Fruit fly (Drosophila melanogaster) whole organism, adult: ENCODE measurements around the gene Ugt37A1.

Experiments
- CG11617 ChIP-seq: fragments of 200-800 bp; sonication (Bioruptor generic); optimal IDR thresholded peaks from 2 replicates; lab custom pipeline; 2017; ENCODE audit warnings: mild to moderate bottlenecking, missing biosample characterization, missing genetic modification reagents, missing genetic modification characterization
- CG12768 ChIP-seq: fragments of 200-800 bp; sonication (Bioruptor generic); optimal IDR thresholded peaks from 2 replicates; lab custom pipeline; 2017; ENCODE audit warnings: missing biosample characterization, missing genetic modification characterization, mild to moderate bottlenecking, moderate library complexity, missing genetic modification reagents
- CG1620 ChIP-seq: fragments of 200-800 bp; sonication (Bioruptor generic); optimal IDR thresholded peaks from 2 replicates; lab custom pipeline; 2016; ENCODE audit warnings: missing biosample characterization, missing genetic modification characterization
- CG33017 ChIP-seq: fragments of 200-800 bp; sonication (Bioruptor generic); optimal IDR thresholded peaks from 2 replicates; lab custom pipeline; 2018; ENCODE audit warnings: missing biosample characterization, mild to moderate bottlenecking, missing genetic modification characterization, moderate library complexity
- CG5204 ChIP-seq: fragments of 200-800 bp; sonication (Bioruptor generic); optimal IDR thresholded peaks from 2 replicates; lab custom pipeline; 2016; ENCODE audit warnings: missing biosample characterization, missing genetic modification characterization
- CG7045 ChIP-seq: fragments of 200-800 bp; sonication (Bioruptor generic); optimal IDR thresholded peaks from 2 replicates; lab custom pipeline; 2017; ENCODE audit warnings: missing biosample characterization, mild to moderate bottlenecking, missing genetic modification characterization
- CG7101 ChIP-seq: fragments of 200-800 bp; sonication (Bioruptor generic); optimal IDR thresholded peaks from 2 replicates; lab custom pipeline; 2018; ENCODE audit warnings: missing biosample characterization, mild to moderate bottlenecking, missing genetic modification characterization, moderate library complexity
- Clk ChIP-seq: fragments of 200-800 bp; sonication (Bioruptor generic); optimal IDR thresholded peaks from 2 replicates; lab custom pipeline; 2017; ENCODE audit warnings: missing biosample characterization, missing genetic modification characterization
- Crg-1 ChIP-seq: fragments of 200-800 bp; sonication (Bioruptor generic); optimal IDR thresholded peaks from 2 replicates; lab custom pipeline; 2016; ENCODE audit warnings: missing biosample characterization, missing genetic modification characterization
- Hr96 ChIP-seq: fragments of 200-800 bp; sonication (Bioruptor generic); optimal IDR thresholded peaks from 2 replicates; lab custom pipeline; 2016; ENCODE audit warnings: missing biosample characterization, missing genetic modification characterization
- Mnt ChIP-seq: fragments of 200-800 bp; sonication (Bioruptor generic); optimal IDR thresholded peaks from 2 replicates; lab custom pipeline; 2016; ENCODE audit warnings: missing biosample characterization, mild to moderate bottlenecking, missing genetic modification characterization
- bab1 ChIP-seq: fragments of 200-800 bp; sonication (Bioruptor generic); optimal IDR thresholded peaks from 3 replicates; lab custom pipeline; 2019; ENCODE audit warnings: missing biosample characterization, mild to moderate bottlenecking, missing genetic modification characterization, moderate library complexity
- cic ChIP-seq: fragments of 200-800 bp; sonication (Bioruptor generic); optimal IDR thresholded peaks from 2 replicates; lab custom pipeline; 2017; ENCODE audit warnings: missing biosample characterization, mild to moderate bottlenecking, missing genetic modification characterization, moderate library complexity
- cnc ChIP-seq, 2 experiments: fragments of >200 bp; optimal IDR thresholded peaks; 2 replicates each; lab custom pipeline; 2017
- kay ChIP-seq: fragments of 200-800 bp; sonication (Bioruptor generic); peaks from one replicate; lab custom pipeline; 2016; ENCODE audit warnings: missing biosample characterization, missing genetic modification characterization, borderline replicate concordance
- ovo ChIP-seq: fragments of 200-800 bp; sonication (Bioruptor generic); optimal IDR thresholded peaks from 2 replicates; lab custom pipeline; 2016; ENCODE audit warnings: missing biosample characterization, missing genetic modification characterization
- pad ChIP-seq: fragments of 200-800 bp; sonication (Bioruptor generic); optimal IDR thresholded peaks from 3 replicates; lab custom pipeline; 2017; ENCODE audit warnings: missing biosample characterization, missing genetic modification characterization, mild to moderate bottlenecking, moderate library complexity, missing genetic modification reagents
- tj ChIP-seq: fragments of 200-800 bp; sonication (Bioruptor generic); optimal IDR thresholded peaks from 3 replicates; lab custom pipeline; 2017; ENCODE audit warnings: missing biosample characterization, mild to moderate bottlenecking, missing genetic modification characterization, moderate library complexity
- toe ChIP-seq: fragments of 200-800 bp; sonication (Bioruptor generic); optimal IDR thresholded peaks from 2 replicates; lab custom pipeline; 2016; ENCODE audit warnings: missing biosample characterization, missing genetic modification characterization

The Ugt37A1 gene

DNA sequence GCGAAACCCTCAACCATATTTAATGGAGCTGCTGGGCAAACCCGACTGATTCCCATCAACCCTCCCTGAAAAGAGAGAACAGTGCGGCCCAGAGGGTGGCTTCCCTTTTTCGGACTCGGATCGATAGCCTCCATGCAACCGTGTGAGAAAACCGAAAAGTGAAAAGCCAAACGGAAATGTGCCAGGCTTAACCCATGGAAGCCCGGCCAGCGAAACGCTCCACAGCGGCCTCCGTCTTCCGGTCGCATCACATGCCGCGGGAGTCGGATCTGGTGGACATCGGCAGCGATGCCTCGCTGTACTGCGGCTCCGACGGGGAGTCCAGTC is 31.9 kb downstream of the Ugt37A1 start:
- TF ChIP-seq pad (GFP tag; lab: Kevin White, UChicago) (peak; percentile 3), CG7045 (GFP tag; lab: Kevin White, UChicago) (no peak), bab1 (GFP tag; lab: Kevin White, UChicago) (no peak), CG33017 (no peak)

DNA sequence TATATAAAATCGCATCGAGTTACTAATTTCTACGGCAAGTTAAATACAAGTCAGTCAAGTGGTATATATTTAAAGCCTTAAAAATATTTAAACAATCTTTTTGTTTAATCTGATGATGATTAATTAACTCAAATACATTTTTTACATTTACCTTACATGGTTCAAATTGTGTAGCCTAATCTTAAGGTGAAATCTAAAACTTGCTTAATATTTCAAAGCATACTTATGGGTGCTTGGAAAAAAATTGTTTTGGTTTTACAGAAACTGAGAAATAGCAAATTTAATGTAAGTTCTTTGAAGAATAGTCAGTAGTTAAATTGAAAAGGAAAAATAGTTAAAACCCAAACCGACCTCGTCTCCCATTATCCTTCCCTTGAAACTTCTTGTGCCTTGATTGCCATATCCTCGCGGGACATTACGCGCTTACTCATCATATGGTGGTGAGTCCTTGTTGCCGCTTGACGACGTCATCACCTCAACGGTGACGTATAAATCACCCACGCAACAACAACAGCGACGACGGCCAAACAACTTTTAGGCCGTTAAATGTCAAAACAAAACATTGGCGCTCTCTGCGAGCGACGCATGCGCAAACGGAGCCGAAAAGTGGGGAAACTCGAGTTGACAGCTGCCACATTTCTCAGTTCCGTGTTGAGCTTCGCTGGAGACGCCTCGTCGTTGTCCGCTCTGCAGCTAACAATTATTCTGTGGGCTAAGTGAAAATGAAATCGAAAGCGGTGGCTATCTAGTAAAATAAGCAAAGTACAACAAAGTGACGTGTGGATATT is 32.5 kb downstream of the Ugt37A1 start:
- no peak for TF ChIP-seq Hr96
- no peak for TF ChIP-seq cnc (optimal IDR thresholded peaks at IDR 0.05; lab: Kevin White, UChicago)
- TF ChIP-seq CG7045 (GFP tag; lab: Kevin White, UChicago): no peak
- peak; percentile 4 for TF ChIP-seq bab1 (GFP tag; lab: Kevin White, UChicago)
- TF ChIP-seq cic (GFP tag; lab: Kevin White, UChicago): no peak
- TF ChIP-seq pad (GFP tag; lab: Kevin White, UChicago): peak; percentile 17
- TF ChIP-seq Clk (GFP tag; lab: Kevin White, UChicago): no peak
- no peak for TF ChIP-seq CG33017

DNA sequence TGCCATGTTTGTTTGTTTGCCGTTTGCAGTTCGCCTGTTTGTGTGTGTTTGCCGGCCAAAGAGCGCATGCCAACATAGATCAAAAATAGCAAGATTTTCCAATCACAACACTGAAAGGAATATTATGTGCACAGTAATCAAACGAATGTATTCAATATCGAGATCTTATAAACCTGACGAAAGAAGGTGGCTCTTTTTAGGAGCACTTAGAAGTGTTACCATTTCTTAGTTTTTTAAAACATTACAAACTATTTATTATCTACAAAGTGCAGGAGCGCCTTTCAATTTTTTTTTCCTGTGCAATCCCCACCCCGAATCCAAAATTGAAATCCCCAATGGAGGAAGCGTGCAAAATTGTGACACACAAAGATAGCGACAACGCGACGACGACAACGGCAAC is 33.3 kb downstream of the Ugt37A1 start:
- TF ChIP-seq ovo (GFP tag; lab: Kevin White, UChicago): no peak
- TF ChIP-seq toe (GFP tag; lab: Kevin White, UChicago): no peak
- no peak for TF ChIP-seq Hr96

DNA sequence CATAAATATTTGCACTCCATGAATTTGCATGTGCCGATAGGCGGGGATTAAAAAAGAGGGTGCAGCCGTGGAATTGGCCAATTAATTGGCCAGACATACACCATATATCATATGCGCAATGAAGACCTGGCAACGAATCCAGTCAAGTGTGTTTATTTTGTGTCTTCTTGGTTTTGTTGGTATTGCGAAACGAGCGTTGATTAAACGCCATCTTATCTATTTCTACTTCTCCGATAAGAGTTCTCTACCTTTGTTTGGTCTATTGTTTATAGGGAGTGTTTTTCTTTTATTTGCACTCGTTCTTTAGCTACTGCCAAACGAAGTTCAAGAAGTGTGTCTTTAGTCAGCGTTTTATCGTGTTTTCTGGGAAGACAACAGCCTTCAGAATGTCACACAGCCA is 36.1 kb downstream of the Ugt37A1 start:
- TF ChIP-seq CG7045 (GFP tag; lab: Kevin White, UChicago) (no peak), cic (GFP tag; lab: Kevin White, UChicago) (peak; percentile 60)

DNA sequence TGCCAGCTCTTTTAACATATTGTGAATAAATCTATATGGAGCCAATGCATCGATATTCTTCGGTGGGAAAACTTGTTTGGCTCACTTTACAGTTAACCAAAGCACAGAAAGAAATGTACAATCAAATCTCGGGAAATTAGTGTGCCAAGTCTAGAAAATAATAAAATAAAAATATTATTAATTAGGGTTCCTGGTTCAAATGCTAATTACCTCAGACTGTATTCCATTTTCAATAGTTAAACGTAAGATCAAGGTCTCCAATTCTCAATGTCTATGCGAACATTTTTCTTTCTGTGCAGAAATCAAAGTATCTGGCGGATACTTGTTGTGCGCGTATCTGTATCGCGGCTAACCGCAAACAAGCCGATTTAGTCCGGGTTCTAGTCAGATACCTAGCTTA is 39.0 kb downstream of the Ugt37A1 start:
- TF ChIP-seq CG7045 (GFP tag; lab: Kevin White, UChicago) (peak; percentile 1), cic (GFP tag; lab: Kevin White, UChicago) (no peak)

DNA sequence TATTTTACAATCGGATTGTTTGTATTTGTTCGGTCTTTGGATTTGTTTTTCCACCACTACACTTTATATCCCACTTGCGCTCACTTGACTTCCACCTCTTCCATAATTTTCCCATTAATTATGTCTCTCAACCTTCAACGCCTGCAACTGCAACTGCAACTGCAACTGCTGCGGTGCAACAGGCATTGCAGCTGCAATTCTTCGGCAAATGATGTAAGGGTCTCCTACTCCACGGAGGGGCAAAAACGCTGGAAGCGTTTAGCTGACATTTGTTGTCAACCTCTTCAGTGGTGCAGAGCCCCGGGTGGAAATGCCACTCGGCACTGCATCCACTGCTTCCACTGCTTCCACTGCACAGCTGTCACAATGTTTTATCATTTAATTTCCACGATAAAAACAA is 40.9 kb downstream of the Ugt37A1 start:
- peak; percentile 90 for TF ChIP-seq kay (GFP tag; lab: Kevin White, UChicago)
- no peak for TF ChIP-seq bab1 (GFP tag; lab: Kevin White, UChicago)

DNA sequence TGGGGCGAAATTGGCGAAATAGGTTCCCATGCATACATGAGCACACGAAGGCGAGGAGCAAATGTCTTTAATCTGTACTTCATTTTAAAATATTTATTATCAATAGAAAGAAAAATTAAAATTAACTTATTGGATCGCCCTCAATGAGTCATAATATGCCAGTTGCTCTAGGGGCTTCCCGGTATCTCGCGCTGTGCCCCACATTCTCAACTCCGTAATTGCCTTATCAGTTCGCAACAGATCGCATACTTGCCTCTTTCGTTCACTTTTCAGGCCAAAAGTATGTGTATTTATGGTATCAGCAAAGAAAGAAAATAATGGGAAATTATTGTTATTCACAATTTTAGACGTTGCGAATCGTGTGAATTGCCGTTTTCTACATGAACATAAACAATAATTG is 44.3 kb downstream of the Ugt37A1 start:
- no peak for TF ChIP-seq Clk (GFP tag; lab: Kevin White, UChicago)
- no peak for TF ChIP-seq toe (GFP tag; lab: Kevin White, UChicago)
- no peak for TF ChIP-seq kay (GFP tag; lab: Kevin White, UChicago)
- no peak for TF ChIP-seq ovo (GFP tag; lab: Kevin White, UChicago)
- TF ChIP-seq CG7101: no peak
- no peak for TF ChIP-seq CG11617 (GFP tag; lab: Kevin White, UChicago)
- no peak for TF ChIP-seq Crg-1 (GFP tag; lab: Kevin White, UChicago)
- no peak for TF ChIP-seq Mnt (GFP tag; lab: Kevin White, UChicago)
- TF ChIP-seq bab1 (GFP tag; lab: Kevin White, UChicago): no peak
- TF ChIP-seq CG12768 (GFP tag; lab: Kevin White, UChicago): no peak
- TF ChIP-seq cnc (optimal IDR thresholded peaks at IDR 0.05; lab: Kevin White, UChicago): no peak
- no peak for TF ChIP-seq CG1620
- TF ChIP-seq Hr96: no peak
- no peak for TF ChIP-seq tj (GFP tag; lab: Kevin White, UChicago)
- TF ChIP-seq cic (GFP tag; lab: Kevin White, UChicago): no peak
- no peak for TF ChIP-seq CG33017

DNA sequence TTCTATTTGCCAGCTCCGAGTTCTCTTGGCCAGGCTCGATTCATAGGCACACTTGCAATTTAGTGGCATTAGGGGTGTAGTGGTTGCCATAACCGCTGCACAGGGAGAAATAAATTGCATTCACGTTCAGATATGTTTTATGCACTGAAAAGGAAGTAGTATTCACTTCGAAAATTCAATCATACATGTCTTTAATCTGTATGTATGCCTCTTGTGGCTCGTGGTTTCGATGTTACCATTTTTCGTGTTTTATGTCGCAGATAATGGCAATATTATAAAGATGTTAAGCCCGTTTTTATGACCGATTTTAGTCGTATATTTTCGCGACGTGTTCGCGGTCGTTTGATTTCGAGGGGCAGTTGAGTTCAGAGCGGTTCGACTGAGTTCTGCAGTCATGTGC is 45.3 kb downstream of the Ugt37A1 start:
- no peak for TF ChIP-seq Hr96
- TF ChIP-seq cnc (optimal IDR thresholded peaks at IDR 0.05; lab: Kevin White, UChicago): no peak
- no peak for TF ChIP-seq bab1 (GFP tag; lab: Kevin White, UChicago)
- no peak for TF ChIP-seq CG11617 (GFP tag; lab: Kevin White, UChicago)
- TF ChIP-seq CG7101: no peak
- TF ChIP-seq cic (GFP tag; lab: Kevin White, UChicago): no peak
- no peak for TF ChIP-seq pad (GFP tag; lab: Kevin White, UChicago)
- TF ChIP-seq Mnt (GFP tag; lab: Kevin White, UChicago): no peak
- no peak for TF ChIP-seq kay (GFP tag; lab: Kevin White, UChicago)
- TF ChIP-seq toe (GFP tag; lab: Kevin White, UChicago): no peak
- TF ChIP-seq CG33017: no peak
- no peak for TF ChIP-seq CG5204 (GFP tag; lab: Kevin White, UChicago)
- TF ChIP-seq Clk (GFP tag; lab: Kevin White, UChicago): no peak
- TF ChIP-seq CG12768 (GFP tag; lab: Kevin White, UChicago): no peak
- no peak for TF ChIP-seq Crg-1 (GFP tag; lab: Kevin White, UChicago)
- TF ChIP-seq CG7045 (GFP tag; lab: Kevin White, UChicago): no peak
